Worm (Caenorhabditis elegans) whole organism, midembryonic: Measurements from ENCODE around the gene nspc-4.

Experiments
- T22C8.4 ChIP-seq: fragments of 200-800 bp; sonication (Bioruptor generic); IDR thresholded peaks from 2 replicates; pipeline ENCODE4 v1.3.6; 2022; ENCODE audit warnings: missing genetic modification characterization, missing compliant biosample characterization
- cog-1 ChIP-seq: sonication (generic microtip); optimal IDR thresholded peaks from 2 replicates; lab custom pipeline; 2016; ENCODE audit warnings: missing genetic modification characterization, missing compliant biosample characterization
- tab-1 ChIP-seq: fragments of 200-800 bp; sonication (Bioruptor generic); IDR thresholded peaks from 2 replicates; pipeline ENCODE4 v1.3.6; 2022; ENCODE audit warnings: missing genetic modification characterization, missing compliant biosample characterization
- ztf-23 ChIP-seq: fragments of 200-800 bp; sonication (Bioruptor generic); IDR thresholded peaks from 2 replicates; pipeline ENCODE4 v1.3.6; 2022; ENCODE audit warnings: missing genetic modification reagents, missing genetic modification characterization, missing compliant biosample characterization

DNA sequence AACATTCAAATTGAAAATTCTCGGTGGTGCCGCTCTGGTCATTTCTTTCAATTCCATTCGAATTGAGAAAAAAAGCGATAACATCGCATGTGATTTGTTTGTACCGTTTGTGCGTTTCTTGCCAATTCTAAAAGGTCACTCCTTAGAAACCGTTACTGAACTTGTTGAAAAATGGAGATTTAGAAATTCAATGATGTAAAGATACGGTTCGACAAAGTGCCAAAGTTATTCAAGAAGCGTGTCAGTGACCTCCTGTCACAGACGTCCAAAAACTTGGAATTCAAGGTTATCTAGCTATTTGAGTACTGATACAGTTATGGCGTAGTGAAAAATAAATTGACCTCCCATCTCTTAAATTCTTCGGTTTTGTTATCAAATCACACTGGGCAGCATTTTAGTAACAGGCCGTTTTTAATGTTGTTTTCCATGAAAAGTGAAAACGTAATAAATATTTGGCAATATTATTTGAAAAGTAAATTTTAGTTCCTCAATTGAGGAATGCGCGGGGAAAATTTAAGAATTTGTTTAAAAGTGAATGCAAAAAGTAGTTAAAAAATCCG is 46.7 kb upstream of the nspc-4 start:
- TF ChIP-seq T22C8.4 (GFP tag; lab: Robert Waterston, UW), result no peak
- no peak for TF ChIP-seq ztf-23 (GFP tag; lab: Robert Waterston, UW)
- TF ChIP-seq tab-1 (GFP tag; lab: Robert Waterston, UW), result no peak
- no peak for TF ChIP-seq cog-1 (tag; lab: Kevin White, UChicago)
